Worm (Caenorhabditis elegans): Measurements from ENCODE around the gene ebp-1.

Gene ebp-1

ce11 chrV:18079163-18079562 lies 35.8 kb downstream of the ebp-1 start (continued):
- TF ChIP-seq hlh-12 (tag; optimal IDR thresholded peaks at IDR 0.05) (no peak), snpc-3.4 (tag; optimal IDR thresholded peaks at IDR 0.05) (no peak), rec-8 (tag; optimal IDR thresholded peaks at IDR 0.05) (no peak), zfh-2 (GFP tag; conservative IDR thresholded peaks at IDR 0.05) (no peak), F23B12.7 (tag; optimal IDR thresholded peaks at IDR 0.05; ENCODE audit: insufficient read depth) (no peak), ztf-22 (GFP tag; optimal IDR thresholded peaks at IDR 0.05) (no peak), somi-1 (GFP tag; optimal IDR thresholded peaks at IDR 0.05) (no peak), lin-35 (GFP tag; optimal IDR thresholded peaks at IDR 0.05) (peak in 2 of 3 experiments; percentile 45 to 76), lir-1 (GFP tag; conservative IDR thresholded peaks at IDR 0.05) (no peak), mel-28 (tag; optimal IDR thresholded peaks at IDR 0.05; ENCODE audit: borderline replicate concordance) (no peak), egl-18 (GFP tag; IDR thresholded peaks at IDR 0.05) (no peak), cebp-1 (GFP tag; IDR thresholded peaks at IDR 0.05) (no peak), cebp-1 (tag; optimal IDR thresholded peaks at IDR 0.05) (peak; percentile 58), hlh-26 (GFP tag; conservative IDR thresholded peaks at IDR 0.05) (no peak), B0336.3 (GFP tag; IDR thresholded peaks at IDR 0.05) (0 out of 2 replicates have a peak, but pooled peaks have one; percentile 37), unc-130 (GFP tag; optimal IDR thresholded peaks at IDR 0.05) (no peak), nhr-80 (tag; optimal IDR thresholded peaks at IDR 0.05) (peak; percentile 21), ceh-27 (GFP tag; optimal IDR thresholded peaks at IDR 0.05) (peak; percentile 26), hsf-1 (GFP tag; IDR thresholded peaks at IDR 0.05) (no peak), attf-6 (GFP tag; IDR thresholded peaks at IDR 0.05) (no peak), rpc-1 (optimal IDR thresholded peaks at IDR 0.05) (no peak), rpc-1 (tag; optimal IDR thresholded peaks at IDR 0.05) (no peak), lin-54 (GFP tag; optimal IDR thresholded peaks at IDR 0.05) (peak; percentile 42), F39B2.1 (GFP tag; IDR thresholded peaks at IDR 0.05) (no peak), gei-17 (GFP tag; optimal IDR thresholded peaks at IDR 0.05) (no peak), ceh-100 (GFP tag; IDR thresholded peaks at IDR 0.05) (no peak), bed-1 (GFP tag; IDR thresholded peaks at IDR 0.05) (no peak), nfya-2 (GFP tag; IDR thresholded peaks at IDR 0.05) (no peak), pbrm-1 (GFP tag; IDR thresholded peaks at IDR 0.05) (peak; percentile 58; the same call in 1 of the 2 replicates), K11D2.4 (GFP tag; IDR thresholded peaks at IDR 0.05) (peak; percentile 64; the same call in 1 of the 2 replicates), efl-1 (GFP tag; optimal IDR thresholded peaks at IDR 0.05) (peak; percentile 36), ceh-79 (tag; optimal IDR thresholded peaks at IDR 0.05) (no peak), attf-3 (GFP tag; conservative IDR thresholded peaks at IDR 0.05) (no peak), aptf-2 (GFP tag; conservative IDR thresholded peaks at IDR 0.05) (no peak), athp-1 (tag; optimal IDR thresholded peaks at IDR 0.05) (no peak), nhr-120 (GFP tag; IDR thresholded peaks at IDR 0.05) (no peak), lin-26 (GFP tag; IDR thresholded peaks at IDR 0.05) (no peak), let-526 (GFP tag; IDR thresholded peaks at IDR 0.05) (no peak), ets-4 (GFP tag; optimal IDR thresholded peaks at IDR 0.05) (no peak), akir-1 (GFP tag; optimal IDR thresholded peaks at IDR 0.05) (no peak), F33H1.4 (GFP tag; IDR thresholded peaks at IDR 0.05) (no peak), rcor-1 (GFP tag; IDR thresholded peaks at IDR 0.05) (peak; percentile 23; the same call in 1 of the 2 replicates), ztf-3 (GFP tag; optimal IDR thresholded peaks at IDR 0.05) (no peak), Y67H2A.10 (GFP tag; conservative IDR thresholded peaks at IDR 0.05) (no peak), hrde-1 (tag; optimal IDR thresholded peaks at IDR 0.05; ENCODE audit: borderline replicate concordance) (no peak), let-607 (tag; optimal IDR thresholded peaks at IDR 0.05) (no peak), D2030.7 (GFP tag; IDR thresholded peaks at IDR 0.05) (peak; percentile 41; the same call in 1 of the 2 replicates), ztf-28 (GFP tag; IDR thresholded peaks at IDR 0.05) (no peak), K12H6.12 (tag; optimal IDR thresholded peaks at IDR 0.05) (peak; percentile 63)

Data from whole organism, young adult.